Worm (Caenorhabditis elegans) whole organism, mixed stage, embryonic: ENCODE data around the gene Y46E12BL.2.

ENCODE experiments used
- M03D4.4 ChIP-seq: sonication (generic microtip); optimal IDR thresholded peaks from 2 replicates; lab custom pipeline; 2017; ENCODE audit warnings: mild to moderate bottlenecking, missing genetic modification characterization, missing compliant biosample characterization
- blmp-1 ChIP-seq: fragments of 150-350 bp; optimal IDR thresholded peaks from 2 replicates; lab custom pipeline; 2014; ENCODE audit warnings: missing biosample characterization, missing genetic modification characterization
- elt-3 ChIP-seq: fragments of 150-350 bp; optimal IDR thresholded peaks from 2 replicates; lab custom pipeline; 2014; ENCODE audit warnings: missing biosample characterization, missing genetic modification characterization
- hlh-1 ChIP-seq: fragments of 150-350 bp; optimal IDR thresholded peaks from 2 replicates; lab custom pipeline; 2014; ENCODE audit warnings: missing biosample characterization, missing genetic modification reagents, missing genetic modification characterization
- lsy-2 ChIP-seq: fragments of 150-350 bp; optimal IDR thresholded peaks from 2 replicates; lab custom pipeline; 2014; ENCODE audit warnings: missing biosample characterization, missing genetic modification characterization
- nhr-12 ChIP-seq: fragments of 150-350 bp; optimal IDR thresholded peaks from 2 replicates; lab custom pipeline; 2014; ENCODE audit warnings: missing biosample characterization, missing genetic modification characterization
- nhr-28 ChIP-seq: fragments of 150-350 bp; optimal IDR thresholded peaks from 2 replicates; lab custom pipeline; 2014; ENCODE audit warnings: missing biosample characterization, missing genetic modification characterization
- unc-62 ChIP-seq: fragments of 150-350 bp; optimal IDR thresholded peaks from 2 replicates; lab custom pipeline; 2014; ENCODE audit warnings: missing biosample characterization, missing genetic modification reagents, missing genetic modification characterization
- ztf-11 ChIP-seq: fragments of 150-350 bp; optimal IDR thresholded peaks from 2 replicates; lab custom pipeline; 2014; ENCODE audit warnings: missing biosample characterization, missing genetic modification characterization

- TF ChIP-seq ztf-11 (tag; lab: Kevin White, UChicago) (no peak), elt-3 (no peak), hlh-1 (tag; lab: Kevin White, UChicago) (no peak), M03D4.4 (tag; lab: Kevin White, UChicago) (no peak), unc-62 (GFP tag; lab: Kevin White, UChicago) (no peak), nhr-12 (tag; lab: Kevin White, UChicago) (no peak), lsy-2 (tag; lab: Kevin White, UChicago) (no peak), nhr-28 (tag; lab: Kevin White, UChicago) (no peak), blmp-1 (tag; lab: Kevin White, UChicago) (no peak)
Observed at ce11 chrII:15265951-15266350, 33.2 kb downstream of the Y46E12BL.2 start.
